Worm (Caenorhabditis elegans): ENCODE data around the gene deg-1.
A peak's percentile ranks its signal among the peaks of the same experiment; 100 is the strongest.

deg-1 gene

ce11 chrX:7726351-7726750 is 26.5 kb upstream of the deg-1 start:
- TF ChIP-seq gmeb-1 (tag; optimal IDR thresholded peaks at IDR 0.05) (peak; percentile 34), crh-2 (tag; optimal IDR thresholded peaks at IDR 0.05) (peak; percentile 15), ztf-1 (GFP tag; conservative IDR thresholded peaks at IDR 0.05) (no peak)

ce11 chrX:7727601-7728000 is 25.3 kb upstream of the deg-1 start, which contains the start of gene vit-1:
Gene vit-1, plus strand, starts transcription at chrX:7727889.
- TF ChIP-seq nhr-11 (tag; optimal IDR thresholded peaks at IDR 0.05) (no peak), nhr-25 (tag; optimal IDR thresholded peaks at IDR 0.05) (no peak), gmeb-1 (tag; optimal IDR thresholded peaks at IDR 0.05) (no peak), sma-9 (GFP tag; optimal IDR thresholded peaks at IDR 0.05) (no peak), sma-9 (tag; optimal IDR thresholded peaks at IDR 0.05) (no peak), ztf-11 (tag; optimal IDR thresholded peaks at IDR 0.05) (no peak), blmp-1 (tag; optimal IDR thresholded peaks at IDR 0.05; ENCODE audit: insufficient read depth) (no peak), ztf-4 (tag; optimal IDR thresholded peaks at IDR 0.05) (no peak), C34F6.9 (tag; optimal IDR thresholded peaks at IDR 0.05) (no peak), aly-2 (tag; optimal IDR thresholded peaks at IDR 0.05) (no peak), dmd-4 (tag; optimal IDR thresholded peaks at IDR 0.05) (no peak), mab-5 (tag; optimal IDR thresholded peaks at IDR 0.05) (no peak), elt-3 (tag; optimal IDR thresholded peaks at IDR 0.05) (no peak), nhr-6 (tag; optimal IDR thresholded peaks at IDR 0.05) (no peak), ceh-82 (tag; optimal IDR thresholded peaks at IDR 0.05) (no peak), lin-13 (GFP tag; optimal IDR thresholded peaks at IDR 0.05) (no peak), lin-39 (tag; optimal IDR thresholded peaks at IDR 0.05) (no peak), nhr-21 (tag; optimal IDR thresholded peaks at IDR 0.05) (no peak), F13H6.1 (tag; optimal IDR thresholded peaks at IDR 0.05) (no peak), nhr-12 (tag; optimal IDR thresholded peaks at IDR 0.05) (no peak), ama-1 (optimal IDR thresholded peaks at IDR 0.05) (no peak)

ce11 chrX:7733571-7733970 is 19.3 kb upstream of the deg-1 start:
- TF ChIP-seq C34F6.9 (tag; optimal IDR thresholded peaks at IDR 0.05) (no peak), lin-11 (tag; optimal IDR thresholded peaks at IDR 0.05) (no peak), nhr-237 (tag; optimal IDR thresholded peaks at IDR 0.05) (no peak), Y55F3AM.14 (GFP tag; optimal IDR thresholded peaks at IDR 0.05) (no peak), mbf-1 (tag; optimal IDR thresholded peaks at IDR 0.05) (no peak), dmd-4 (tag; optimal IDR thresholded peaks at IDR 0.05) (no peak), ztf-11 (tag; optimal IDR thresholded peaks at IDR 0.05) (no peak), nhr-129 (tag; optimal IDR thresholded peaks at IDR 0.05) (no peak), fos-1 (tag; optimal IDR thresholded peaks at IDR 0.05) (no peak), blmp-1 (tag; optimal IDR thresholded peaks at IDR 0.05; ENCODE audit: insufficient read depth) (no peak), nhr-77 (tag; optimal IDR thresholded peaks at IDR 0.05) (no peak), crh-2 (tag; optimal IDR thresholded peaks at IDR 0.05) (no peak), nhr-25 (tag; optimal IDR thresholded peaks at IDR 0.05) (no peak), alr-1 (tag; optimal IDR thresholded peaks at IDR 0.05) (no peak)

ce11 chrX:7736171-7736570 is 16.7 kb upstream of the deg-1 start, which contains the start of gene set-12:
Gene set-12, minus strand, starts transcription at chrX:7736271.
- TF ChIP-seq dmd-4 (tag; optimal IDR thresholded peaks at IDR 0.05) (no peak), nhr-12 (tag; optimal IDR thresholded peaks at IDR 0.05) (no peak), unc-55 (GFP tag; optimal IDR thresholded peaks at IDR 0.05) (no peak), nhr-77 (tag; optimal IDR thresholded peaks at IDR 0.05) (no peak), elt-1 (tag; optimal IDR thresholded peaks at IDR 0.05) (no peak), ztf-4 (tag; optimal IDR thresholded peaks at IDR 0.05) (no peak)

ce11 chrX:7739353-7739752 is 13.5 kb upstream of the deg-1 start, which contains the start of gene K09F5.1:
Gene K09F5.1, plus strand, starts transcription at chrX:7739653.
- TF ChIP-seq blmp-1 (tag; optimal IDR thresholded peaks at IDR 0.05; ENCODE audit: insufficient read depth) (no peak), zag-1 (tag; optimal IDR thresholded peaks at IDR 0.05) (no peak)

ce11 chrX:7743939-7744338 is 8.9 kb upstream of the deg-1 start, which contains the start of gene ref-2:
Gene ref-2, plus strand, starts transcription at chrX:7744239.
- no peak for TF ChIP-seq alr-1 (tag; optimal IDR thresholded peaks at IDR 0.05)
- TF ChIP-seq gmeb-1 (tag; optimal IDR thresholded peaks at IDR 0.05) = no peak

Data from whole organism, L2 larva.